Fruit fly (Drosophila melanogaster): ENCODE measurements around the gene bowl.

Gene bowl

dm6 chr2L:3832249-3832675 lies 60.8 kb downstream of the bowl start:
- no peak for TF ChIP-seq CG11294 (GFP tag; IDR thresholded peaks at IDR 0.05)
- TF ChIP-seq net (GFP tag; optimal IDR thresholded peaks at IDR 0.05) = peak; percentile 46
- peak; percentile 35 for TF ChIP-seq Sox15 (GFP tag; optimal IDR thresholded peaks at IDR 0.05)
- no peak for TF ChIP-seq CG6854 (GFP tag; optimal IDR thresholded peaks at IDR 0.05)
- TF ChIP-seq CG1621 (tag; optimal IDR thresholded peaks at IDR 0.05) = peak; percentile 59
- TF ChIP-seq eg (GFP tag; IDR thresholded peaks at IDR 0.05) = peak; percentile 52; the same call in 2 of the 3 replicates
- peak; percentile 24 for TF ChIP-seq CG7368 (GFP tag; optimal IDR thresholded peaks at IDR 0.05)
- no peak for TF ChIP-seq CG9139 (GFP tag; optimal IDR thresholded peaks at IDR 0.05)
- peak; percentile 42 for TF ChIP-seq CG8319 (GFP tag; optimal IDR thresholded peaks at IDR 0.05)
- peak; percentile 64 for TF ChIP-seq OdsH (GFP tag; optimal IDR thresholded peaks at IDR 0.05)
- TF ChIP-seq Eip78C (GFP tag) = peak; percentile 88
- peak; percentile 59 for TF ChIP-seq achi (GFP tag; optimal IDR thresholded peaks at IDR 0.05)
- TF ChIP-seq spab (GFP tag; optimal IDR thresholded peaks at IDR 0.05) = peak; percentile 57
- peak; percentile 43 for TF ChIP-seq CG32006 (GFP tag; optimal IDR thresholded peaks at IDR 0.05)
- peak; percentile 39 for TF ChIP-seq CG11902 (GFP tag; optimal IDR thresholded peaks at IDR 0.05)
- TF ChIP-seq CG11762 (GFP tag; optimal IDR thresholded peaks at IDR 0.05; ENCODE audit: insufficient read depth) = peak; percentile 31
- TF ChIP-seq Sox14 (GFP tag; optimal IDR thresholded peaks at IDR 0.05) = peak; percentile 51
- TF ChIP-seq esn (GFP tag; optimal IDR thresholded peaks at IDR 0.05) = peak; percentile 66
- peak; percentile 80 for TF ChIP-seq svp (GFP tag)
- TF ChIP-seq ss (GFP tag; optimal IDR thresholded peaks at IDR 0.05) = peak; percentile 72 to 94
- TF ChIP-seq Hr4 (GFP tag; optimal IDR thresholded peaks at IDR 0.05) = peak; percentile 29
- peak; percentile 15 for TF ChIP-seq CG4318 (GFP tag; optimal IDR thresholded peaks at IDR 0.05)
- peak; percentile 73 for TF ChIP-seq Hr39 (GFP tag; optimal IDR thresholded peaks at IDR 0.05)
- TF ChIP-seq CG31627 (GFP tag; optimal IDR thresholded peaks at IDR 0.05) = peak; percentile 71
- TF ChIP-seq Smox (GFP tag; optimal IDR thresholded peaks at IDR 0.05) = peak; percentile 56
- peak; percentile 72 for TF ChIP-seq topi (GFP tag; optimal IDR thresholded peaks at IDR 0.05)
- peak; percentile 8 for TF ChIP-seq Lpt (GFP tag; optimal IDR thresholded peaks at IDR 0.05)
- TF ChIP-seq lz (GFP tag; optimal IDR thresholded peaks at IDR 0.05) = peak; percentile 70
- TF ChIP-seq CG8632 (GFP tag; optimal IDR thresholded peaks at IDR 0.05) = peak; percentile 40
- TF ChIP-seq CG6792 (GFP tag; optimal IDR thresholded peaks at IDR 0.05) = peak; percentile 71
- peak; percentile 74 for TF ChIP-seq cyc (GFP tag; optimal IDR thresholded peaks at IDR 0.05)
- peak; percentile 26 for TF ChIP-seq CG16779 (tag; optimal IDR thresholded peaks at IDR 0.05)
- peak; percentile 64 for TF ChIP-seq CG10669 (GFP tag; optimal IDR thresholded peaks at IDR 0.05)
- no peak for TF ChIP-seq Eip93F (GFP tag; optimal IDR thresholded peaks at IDR 0.05)
- TF ChIP-seq CG6808 (GFP tag; optimal IDR thresholded peaks at IDR 0.05) = peak; percentile 59
- peak; percentile 54 for TF ChIP-seq Eip75B (GFP tag; optimal IDR thresholded peaks at IDR 0.05)
- peak; percentile 19 to 33 for TF ChIP-seq salr (GFP tag; optimal IDR thresholded peaks at IDR 0.05)
- TF ChIP-seq fd85E (GFP tag; optimal IDR thresholded peaks at IDR 0.05) = no peak
- TF ChIP-seq Met (GFP tag; optimal IDR thresholded peaks at IDR 0.05) = peak; percentile 73
- TF ChIP-seq CG3032 (tag; optimal IDR thresholded peaks at IDR 0.05) = peak; percentile 55
- peak; percentile 62 for TF ChIP-seq vri (GFP tag; optimal IDR thresholded peaks at IDR 0.05)
- 0 out of 3 replicates have a peak, but pooled peaks have one; percentile 27 for TF ChIP-seq CG8119 (GFP tag; IDR thresholded peaks at IDR 0.05)
- TF ChIP-seq CG34406 (GFP tag; optimal IDR thresholded peaks at IDR 0.05) = peak; percentile 51
- peak; percentile 48 for TF ChIP-seq CG10631 (GFP tag; optimal IDR thresholded peaks at IDR 0.05)
- TF ChIP-seq Gug (GFP tag; IDR thresholded peaks at IDR 0.05) = peak; percentile 57; the same call in 1 of the 2 replicates
- no peak for TF ChIP-seq dac (GFP tag; optimal IDR thresholded peaks at IDR 0.05)
- TF ChIP-seq dsx (GFP tag; optimal IDR thresholded peaks at IDR 0.05; ENCODE audit: poor library complexity, severe bottlenecking) = peak; percentile 55
- TF ChIP-seq Sox102F (GFP tag; optimal IDR thresholded peaks at IDR 0.05) = peak; percentile 57
- TF ChIP-seq Ets96B (tag; optimal IDR thresholded peaks at IDR 0.05) = peak; percentile 58
- TF ChIP-seq Hr38 (GFP tag; optimal IDR thresholded peaks at IDR 0.05) = no peak
- no peak for TF ChIP-seq Blimp-1 (GFP tag; optimal IDR thresholded peaks at IDR 0.05)
- no peak for TF ChIP-seq CG6276 (GFP tag; optimal IDR thresholded peaks at IDR 0.05)
